Worm (Caenorhabditis elegans) whole organism, L2 larva: ENCODE measurements around the gene viro-2.
A peak's percentile ranks its signal among the peaks of the same experiment; 100 is the strongest.

ENCODE experiments used
- C34F6.9 ChIP-seq: fragments of 150-350 bp; optimal IDR thresholded peaks from 2 replicates; lab custom pipeline; 2014; ENCODE audit warnings: missing biosample characterization, missing genetic modification characterization
- F13H6.1 ChIP-seq: sonication (generic microtip); optimal IDR thresholded peaks from 2 replicates; lab custom pipeline; 2016; ENCODE audit warnings: missing genetic modification characterization, missing compliant biosample characterization
- R02D3.7 ChIP-seq: fragments of 150-350 bp; optimal IDR thresholded peaks from 2 replicates; lab custom pipeline; 2014; ENCODE audit warnings: missing biosample characterization, missing genetic modification characterization
- Y55F3AM.14 ChIP-seq: fragments of 200-800 bp; sonication (Bioruptor generic); optimal IDR thresholded peaks from 2 replicates; lab custom pipeline; 2018; ENCODE audit warnings: mild to moderate bottlenecking, missing genetic modification characterization, missing compliant biosample characterization
- ZK546.5 ChIP-seq: sonication (generic microtip); optimal IDR thresholded peaks from 2 replicates; lab custom pipeline; 2017; ENCODE audit warnings: missing biosample characterization, missing genetic modification characterization
- aly-2 ChIP-seq: fragments of 150-350 bp; optimal IDR thresholded peaks from 2 replicates; lab custom pipeline; 2014; ENCODE audit warnings: missing biosample characterization, missing genetic modification characterization
- ama-1 ChIP-seq: fragments of 150-350 bp; optimal IDR thresholded peaks from 2 replicates; lab custom pipeline; 2018; ENCODE audit warnings: inconsistent platforms
- ceh-16 ChIP-seq: fragments of 150-350 bp; optimal IDR thresholded peaks from 2 replicates; lab custom pipeline; 2014; ENCODE audit warnings: missing biosample characterization, missing genetic modification characterization
- ceh-82 ChIP-seq: fragments of 150-350 bp; optimal IDR thresholded peaks from 2 replicates; lab custom pipeline; 2014; ENCODE audit warnings: missing biosample characterization, missing genetic modification characterization
- crh-2 ChIP-seq: sonication (generic microtip); optimal IDR thresholded peaks from 2 replicates; lab custom pipeline; 2017; ENCODE audit warnings: missing biosample characterization, missing genetic modification characterization
- egl-27 ChIP-seq: sonication (generic microtip); optimal IDR thresholded peaks from 3 replicates; lab custom pipeline; 2017; ENCODE audit warnings: missing biosample characterization, missing genetic modification reagents, missing genetic modification characterization
- elt-1 ChIP-seq: fragments of 150-350 bp; optimal IDR thresholded peaks from 2 replicates; lab custom pipeline; 2014; ENCODE audit warnings: missing biosample characterization, missing genetic modification characterization
- elt-3 ChIP-seq: sonication (generic microtip); optimal IDR thresholded peaks from 2 replicates; lab custom pipeline; 2017; ENCODE audit warnings: missing biosample characterization, missing genetic modification characterization
- fos-1 ChIP-seq: fragments of 150-350 bp; optimal IDR thresholded peaks from 2 replicates; lab custom pipeline; 2014; ENCODE audit warnings: missing biosample characterization, missing genetic modification characterization
- gmeb-1 ChIP-seq: fragments of 150-350 bp; optimal IDR thresholded peaks from 2 replicates; lab custom pipeline; 2014; ENCODE audit warnings: missing biosample characterization, missing genetic modification characterization
- lin-11 ChIP-seq: fragments of 150-350 bp; sonication (generic microtip); optimal IDR thresholded peaks from 2 replicates; lab custom pipeline; 2014; ENCODE audit warnings: missing biosample characterization, missing genetic modification characterization, inconsistent platforms, mixed read lengths
- lin-13 ChIP-seq: fragments of 150-350 bp; optimal IDR thresholded peaks from 2 replicates; lab custom pipeline; 2014; ENCODE audit warnings: missing biosample characterization, missing genetic modification reagents, missing genetic modification characterization
- lin-39 ChIP-seq: fragments of 150-350 bp; optimal IDR thresholded peaks from 2 replicates; lab custom pipeline; 2014; ENCODE audit warnings: missing biosample characterization, missing genetic modification reagents, missing genetic modification characterization
- lsy-2 ChIP-seq, 2 experiments: fragments of 150-350 bp in 1 of 2; sonication (generic microtip) in 1 of 2; optimal IDR thresholded peaks; 2 replicates each; lab custom pipeline; 2014 to 2017; ENCODE audit warnings: missing biosample characterization in 2 of 2, missing genetic modification characterization in 2 of 2
- mbf-1 ChIP-seq: sonication (generic microtip); optimal IDR thresholded peaks from 2 replicates; lab custom pipeline; 2017; ENCODE audit warnings: missing biosample characterization, missing genetic modification characterization
- mdl-1 ChIP-seq, 2 experiments: fragments of 150-350 bp in 1 of 2; sonication (generic microtip) in 1 of 2; optimal IDR thresholded peaks; 2 replicates each; lab custom pipeline; 2017; ENCODE audit warnings: missing biosample characterization in 2 of 2, missing genetic modification characterization in 2 of 2
- nhr-10 ChIP-seq: sonication (generic microtip); optimal IDR thresholded peaks from 2 replicates; lab custom pipeline; 2017; ENCODE audit warnings: missing biosample characterization, missing genetic modification characterization
- nhr-12 ChIP-seq: fragments of 150-350 bp; optimal IDR thresholded peaks from 2 replicates; lab custom pipeline; 2014; ENCODE audit warnings: missing biosample characterization, missing genetic modification characterization
- nhr-129 ChIP-seq: fragments of 150-350 bp; optimal IDR thresholded peaks from 2 replicates; lab custom pipeline; 2014; ENCODE audit warnings: missing biosample characterization, missing genetic modification characterization
- nhr-21 ChIP-seq: fragments of 150-350 bp; optimal IDR thresholded peaks from 2 replicates; lab custom pipeline; 2014; ENCODE audit warnings: missing biosample characterization, missing genetic modification characterization
- nhr-237 ChIP-seq: fragments of 150-350 bp; optimal IDR thresholded peaks from 2 replicates; lab custom pipeline; 2014; ENCODE audit warnings: missing biosample characterization, missing genetic modification characterization
- nhr-25 ChIP-seq: fragments of 150-350 bp; sonication (generic microtip); optimal IDR thresholded peaks from 3 replicates; lab custom pipeline; 2014; ENCODE audit warnings: missing biosample characterization, missing genetic modification characterization
- nhr-77 ChIP-seq: fragments of 150-350 bp; optimal IDR thresholded peaks from 2 replicates; lab custom pipeline; 2014; ENCODE audit warnings: missing biosample characterization, missing genetic modification characterization
- peb-1 ChIP-seq: fragments of 150-350 bp; optimal IDR thresholded peaks from 2 replicates; lab custom pipeline; 2014; ENCODE audit warnings: missing biosample characterization, missing genetic modification characterization
- sem-4 ChIP-seq: fragments of 150-350 bp; optimal IDR thresholded peaks from 2 replicates; lab custom pipeline; 2014; ENCODE audit warnings: missing biosample characterization, missing genetic modification reagents, missing genetic modification characterization
- skn-1 ChIP-seq: sonication (generic microtip); optimal IDR thresholded peaks from 2 replicates; lab custom pipeline; 2017; ENCODE audit warnings: missing biosample characterization, missing genetic modification characterization
- sma-3 ChIP-seq: sonication (generic microtip); optimal IDR thresholded peaks from 2 replicates; lab custom pipeline; 2016; ENCODE audit warnings: missing genetic modification reagents, missing genetic modification characterization, missing compliant biosample characterization
- sma-9 ChIP-seq, 2 experiments: fragments of 150-350 bp in 1 of 2; sonication (generic microtip) in 1 of 2; optimal IDR thresholded peaks; 2 replicates each; lab custom pipeline; 2014 to 2016; ENCODE audit warnings: missing genetic modification characterization in 2 of 2, mild to moderate bottlenecking in 1 of 2, missing biosample characterization in 1 of 2, missing compliant biosample characterization in 1 of 2, missing genetic modification reagents in 1 of 2, moderate library complexity in 1 of 2
- snpc-4 ChIP-seq: fragments of 150-350 bp; optimal IDR thresholded peaks from 2 replicates; lab custom pipeline; 2014; ENCODE audit warnings: missing biosample characterization, missing genetic modification characterization
- unc-55 ChIP-seq: fragments of 150-350 bp; sonication (generic microtip); optimal IDR thresholded peaks from 3 replicates; lab custom pipeline; 2014; ENCODE audit warnings: missing biosample characterization, missing genetic modification reagents, missing genetic modification characterization
- unc-62 ChIP-seq: fragments of 150-350 bp; optimal IDR thresholded peaks from 2 replicates; lab custom pipeline; 2014; ENCODE audit warnings: missing biosample characterization, missing genetic modification reagents, missing genetic modification characterization
- zag-1 ChIP-seq: fragments of 150-350 bp; optimal IDR thresholded peaks from 2 replicates; lab custom pipeline; 2014; ENCODE audit warnings: missing biosample characterization, missing genetic modification characterization
- ztf-11 ChIP-seq: sonication (generic microtip); optimal IDR thresholded peaks from 2 replicates; lab custom pipeline; 2017; ENCODE audit warnings: missing biosample characterization, missing genetic modification characterization

viro-2 gene

DNA sequence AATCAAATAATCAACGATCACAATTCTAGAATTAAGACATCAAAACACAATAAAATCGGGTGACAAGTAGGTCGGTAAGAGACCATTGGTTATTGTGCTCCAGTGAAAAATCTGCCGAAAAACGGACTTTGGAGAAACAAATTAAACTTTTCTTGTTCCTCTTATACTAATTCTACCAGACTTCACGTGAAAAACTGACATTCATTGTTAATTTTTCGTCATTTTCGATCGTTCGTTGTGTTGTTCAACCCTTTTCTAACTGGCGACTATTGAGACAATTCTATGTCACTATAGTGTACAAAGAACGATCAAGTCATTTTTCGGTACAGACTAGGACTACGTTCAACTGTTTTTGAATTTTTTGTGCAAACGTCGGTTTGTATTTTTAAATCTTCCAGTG, 8.2 kb upstream of the viro-2 start:
- peak; percentile 32 for TF ChIP-seq nhr-21 (tag; lab: Kevin White, UChicago)
- no peak for TF ChIP-seq ztf-11 (tag; lab: Kevin White, UChicago)
- no peak for TF ChIP-seq ceh-16
- TF ChIP-seq lin-13 (GFP tag; lab: Kevin White, UChicago): no peak
- TF ChIP-seq nhr-25: peak; percentile 58
- TF ChIP-seq ama-1: no peak
- no peak for TF ChIP-seq aly-2 (tag; lab: Kevin White, UChicago)
- peak in 1 of 2 experiments; percentile 28 for TF ChIP-seq lsy-2 (tag; optimal IDR thresholded peaks at IDR 0.05; lab: Kevin White, UChicago)
- peak; percentile 36 for TF ChIP-seq nhr-129
- no peak for TF ChIP-seq nhr-12
- TF ChIP-seq ceh-82 (tag; lab: Kevin White, UChicago): no peak
- no peak for TF ChIP-seq nhr-10 (tag; lab: Kevin White, UChicago)
- TF ChIP-seq sem-4: no peak
- TF ChIP-seq sma-9 (GFP tag; optimal IDR thresholded peaks at IDR 0.05; lab: Kevin White, UChicago): peak; percentile 89
- no peak for TF ChIP-seq sma-9 (tag; optimal IDR thresholded peaks at IDR 0.05; lab: Kevin White, UChicago)
- TF ChIP-seq skn-1 (tag; lab: Kevin White, UChicago): no peak
- no peak for TF ChIP-seq Y55F3AM.14 (GFP tag; lab: Kevin White, UChicago)
- peak; percentile 31 for TF ChIP-seq fos-1
- peak; percentile 57 for TF ChIP-seq sma-3
- TF ChIP-seq elt-3 (tag; lab: Kevin White, UChicago): no peak
- peak; percentile 76 for TF ChIP-seq egl-27
- TF ChIP-seq mdl-1 (tag; optimal IDR thresholded peaks at IDR 0.05; lab: Kevin White, UChicago): no peak
- TF ChIP-seq crh-2 (tag; lab: Kevin White, UChicago): peak; percentile 65
- TF ChIP-seq gmeb-1 (tag; lab: Kevin White, UChicago): peak; percentile 21
- TF ChIP-seq elt-1 (tag; lab: Kevin White, UChicago): no peak
- TF ChIP-seq unc-55 (GFP tag; lab: Kevin White, UChicago): no peak

DNA sequence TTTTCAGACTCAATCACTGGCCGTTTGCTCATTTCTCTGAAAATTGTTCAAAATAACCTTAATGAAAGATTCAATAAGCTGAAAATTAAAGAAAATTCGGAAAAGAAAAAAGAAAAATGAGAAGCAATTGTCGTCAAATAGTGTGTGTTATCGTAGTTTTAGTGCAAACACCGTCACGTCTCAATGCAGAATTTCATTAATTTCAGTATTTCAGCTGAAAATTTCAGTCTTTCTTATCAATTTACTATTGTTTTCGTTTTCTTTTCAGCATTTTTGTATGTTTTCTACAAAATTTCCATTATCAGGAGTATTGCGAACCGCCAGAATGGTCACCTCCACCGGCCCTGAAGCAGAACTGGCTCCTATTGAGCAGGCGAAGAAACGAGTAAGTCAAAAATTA, 5.8 kb upstream of the viro-2 start, which contains the start of the genes B0280.9 and rpia-1:
Gene B0280.9, minus strand, starts transcription at position 36 of the 400 bp plus-strand sequence.
Gene rpia-1, plus strand, starts transcription at position 269 of the 400 bp plus-strand sequence.
- peak; percentile 50 for TF ChIP-seq C34F6.9
- TF ChIP-seq sem-4: no peak
- TF ChIP-seq zag-1 (tag; lab: Kevin White, UChicago): no peak
- no peak for TF ChIP-seq mbf-1 (tag; lab: Kevin White, UChicago)
- no peak for TF ChIP-seq nhr-77
- TF ChIP-seq unc-55 (GFP tag; lab: Kevin White, UChicago): peak; percentile 60
- TF ChIP-seq F13H6.1 (tag; lab: Kevin White, UChicago): peak; percentile 7
- TF ChIP-seq gmeb-1 (tag; lab: Kevin White, UChicago): peak; percentile 26
- no peak for TF ChIP-seq R02D3.7 (tag; lab: Kevin White, UChicago)
- peak; percentile 38 for TF ChIP-seq nhr-129
- no peak for TF ChIP-seq nhr-237 (tag; lab: Kevin White, UChicago)
- TF ChIP-seq nhr-25: no peak
- TF ChIP-seq lsy-2 (tag; optimal IDR thresholded peaks at IDR 0.05; lab: Kevin White, UChicago): peak; percentile 81 to 95
- TF ChIP-seq sma-9 (GFP tag; optimal IDR thresholded peaks at IDR 0.05; lab: Kevin White, UChicago): peak; percentile 45
- no peak for TF ChIP-seq sma-9 (tag; optimal IDR thresholded peaks at IDR 0.05; lab: Kevin White, UChicago)
- peak; percentile 33 for TF ChIP-seq crh-2 (tag; lab: Kevin White, UChicago)

DNA sequence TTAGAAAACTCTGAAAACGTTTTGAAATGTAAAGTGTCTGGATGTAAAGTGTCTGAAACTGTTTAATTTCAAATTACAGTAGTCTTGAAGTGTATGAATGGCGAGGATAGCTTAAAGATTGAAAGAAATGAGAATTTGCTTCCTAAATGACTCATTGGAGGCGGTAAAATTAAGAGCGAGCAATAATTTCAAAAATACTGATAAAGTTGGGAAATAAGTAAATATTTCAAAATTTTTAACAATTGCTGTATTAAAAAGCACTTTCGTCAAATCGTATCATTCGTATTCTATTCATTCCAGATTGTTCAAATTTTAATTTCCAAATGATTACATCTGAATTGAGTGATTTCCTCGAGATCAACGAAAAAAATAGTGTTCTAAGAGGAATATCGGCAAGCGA, 4.3 kb upstream of the viro-2 start, which contains the start of gene B0280.2:
Gene B0280.2, plus strand, starts transcription at position 301 of the 400 bp plus-strand sequence.
- TF ChIP-seq nhr-25 (no peak), snpc-4 (tag; lab: Kevin White, UChicago) (no peak), ama-1 (no peak), elt-3 (tag; lab: Kevin White, UChicago) (no peak), skn-1 (tag; lab: Kevin White, UChicago) (no peak), mdl-1 (tag; optimal IDR thresholded peaks at IDR 0.05; lab: Kevin White, UChicago) (no peak), sma-9 (GFP tag; optimal IDR thresholded peaks at IDR 0.05; lab: Kevin White, UChicago) (no peak), sma-9 (tag; optimal IDR thresholded peaks at IDR 0.05; lab: Kevin White, UChicago) (no peak), peb-1 (tag; lab: Kevin White, UChicago) (no peak), lin-11 (tag; lab: Kevin White, UChicago) (no peak), nhr-237 (tag; lab: Kevin White, UChicago) (no peak), lin-13 (GFP tag; lab: Kevin White, UChicago) (no peak), sma-3 (no peak), unc-62 (GFP tag; lab: Kevin White, UChicago) (no peak), C34F6.9 (no peak), ZK546.5 (tag; lab: Kevin White, UChicago) (no peak), lin-39 (tag; lab: Kevin White, UChicago) (no peak), fos-1 (no peak)
